Worm (Caenorhabditis elegans): ENCODE results near the gene K03A1.4.

The K03A1.4 gene

DNA sequence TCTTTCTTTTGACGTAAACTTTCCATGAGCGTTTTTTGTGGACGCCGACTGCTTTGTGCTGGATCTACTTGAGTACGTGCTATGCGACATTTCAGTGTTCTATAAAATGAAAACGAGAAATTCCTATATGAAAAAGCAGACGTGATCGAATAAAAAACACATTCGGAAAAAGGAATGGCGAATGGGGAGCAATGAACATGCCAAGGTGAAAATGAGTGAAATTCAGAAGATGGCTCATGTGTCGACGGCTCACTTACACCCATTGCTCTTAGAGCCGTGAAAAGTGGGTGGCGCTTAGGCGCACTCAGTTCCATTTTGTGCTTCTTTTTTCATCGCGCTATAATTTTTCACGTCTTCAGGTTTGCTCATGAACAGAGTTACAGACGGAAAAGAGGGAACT is at the start of gene K03A1.4:
TSS of gene K03A1.4 (minus strand) at position 101 of the 400 bp plus-strand sequence.
- TF ChIP-seq unc-62 (GFP tag; optimal IDR thresholded peaks at IDR 0.05) = no peak

DNA sequence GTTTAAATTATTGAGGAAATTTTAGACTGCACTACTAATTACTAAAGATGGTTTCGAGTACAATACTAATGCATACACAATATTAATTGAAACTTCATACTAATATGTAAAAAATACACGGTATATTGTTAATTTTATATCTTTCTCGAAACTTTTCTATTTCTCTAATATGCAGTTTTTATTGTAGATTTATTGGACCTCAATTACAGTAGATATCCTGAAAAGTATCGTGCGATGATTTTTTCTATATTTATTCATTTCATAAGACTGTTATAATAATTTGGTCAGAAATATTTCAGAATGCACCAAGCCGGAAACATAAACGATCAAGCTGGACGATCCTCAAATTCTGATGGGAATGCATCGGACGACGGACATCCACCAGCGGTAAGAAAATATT is 45.2 kb upstream of the K03A1.4 start, which contains the start of gene C07D8.5:
TSS of gene C07D8.5 (plus strand) at position 301 of the 400 bp plus-strand sequence.
- no peak for TF ChIP-seq unc-62 (GFP tag; optimal IDR thresholded peaks at IDR 0.05)

DNA sequence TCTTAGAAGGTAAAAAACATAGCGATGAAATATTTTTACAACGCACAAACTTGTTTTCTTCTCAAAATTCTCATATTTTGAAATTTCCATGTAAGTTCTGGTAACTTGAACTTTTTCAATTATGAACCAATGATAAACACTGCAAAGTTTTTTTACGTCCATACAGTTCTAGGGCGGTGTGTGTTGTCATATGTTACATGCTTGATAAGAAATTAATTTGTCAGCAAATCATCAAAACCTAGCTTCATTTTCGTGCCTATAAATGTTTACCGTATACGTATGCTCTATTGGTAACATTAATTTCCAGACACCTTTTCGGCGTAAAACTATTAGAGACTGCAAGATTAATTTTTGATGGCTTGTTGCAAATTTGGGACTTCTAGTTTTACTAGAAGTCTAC is 44.7 kb upstream of the K03A1.4 start:
- TF ChIP-seq unc-62 (GFP tag; optimal IDR thresholded peaks at IDR 0.05) = no peak

DNA sequence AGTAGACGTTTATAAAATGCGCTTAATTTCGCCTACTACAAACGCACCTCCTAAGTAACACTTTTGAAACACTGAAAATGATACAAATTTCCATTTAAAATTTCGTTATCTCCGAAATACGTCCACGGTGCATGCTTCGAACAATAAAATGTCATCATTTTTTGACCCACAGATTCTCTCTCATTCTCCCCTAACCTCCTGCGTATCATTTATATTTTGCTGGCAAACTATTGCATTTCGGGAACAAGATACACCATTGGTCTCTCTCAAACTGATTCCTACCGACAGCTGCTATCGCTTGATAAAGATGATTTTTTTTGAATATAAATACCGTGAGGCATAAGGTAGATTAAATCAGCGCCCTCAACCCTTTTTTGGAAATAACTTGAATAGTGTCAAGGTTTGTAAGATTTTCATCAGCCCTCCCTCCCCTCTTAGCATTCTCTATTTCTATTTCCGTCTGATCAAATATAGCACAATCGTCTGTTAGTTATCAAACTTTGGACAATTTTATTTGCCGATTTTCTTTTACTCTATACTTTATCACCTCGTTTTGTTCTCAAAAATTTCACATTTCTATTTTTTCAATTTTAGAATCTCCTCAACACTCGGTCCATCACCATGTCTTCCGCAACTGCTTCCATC is 42.5 kb upstream of the K03A1.4 start, which contains the start of gene C07D8.6:
TSS of gene C07D8.6 (plus strand) at position 595 of the 645 bp plus-strand sequence.
- TF ChIP-seq unc-62 (GFP tag; optimal IDR thresholded peaks at IDR 0.05) = no peak

DNA sequence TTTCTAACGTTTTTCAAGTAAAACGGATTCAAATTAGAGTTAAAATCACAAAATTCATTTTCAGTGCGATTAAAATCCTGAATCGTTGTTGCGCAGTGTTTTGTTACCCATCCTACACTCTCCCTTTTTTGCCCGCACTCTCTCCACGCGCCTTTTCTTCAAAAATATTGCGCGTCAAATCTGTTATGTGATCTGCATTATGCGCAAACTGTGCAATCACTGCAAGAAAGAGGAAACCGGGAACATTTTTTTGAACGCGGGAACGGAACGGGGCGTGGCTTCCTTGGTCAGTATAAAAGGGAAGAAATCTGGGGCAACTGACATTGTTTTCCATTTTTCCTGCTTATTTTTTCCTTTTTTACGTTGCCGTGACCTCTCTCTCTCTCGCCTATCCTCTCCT is 41.8 kb upstream of the K03A1.4 start:
- no peak for TF ChIP-seq unc-62 (GFP tag; optimal IDR thresholded peaks at IDR 0.05)

DNA sequence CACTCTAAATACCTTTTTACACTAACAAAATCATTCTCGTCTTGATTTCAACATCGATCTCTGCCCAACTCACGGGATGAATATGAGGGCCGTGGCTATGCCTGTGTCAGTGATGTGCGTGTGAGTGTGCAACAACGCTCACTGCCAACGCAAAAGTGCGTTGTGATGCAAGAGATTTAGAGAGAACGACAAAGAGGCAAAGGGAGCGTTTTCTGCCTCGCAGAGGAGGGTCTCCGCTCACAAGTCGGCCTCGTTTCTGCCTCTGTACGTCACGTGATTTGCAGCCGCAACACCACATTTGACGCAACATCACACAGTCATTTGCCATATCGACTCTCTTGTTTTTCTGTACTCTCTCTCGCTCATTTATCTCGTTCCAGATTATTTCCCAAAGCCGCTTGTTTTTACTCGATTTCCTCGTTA is 35.8 kb upstream of the K03A1.4 start, which contains the start of gene epg-7:
TSS of gene epg-7 (plus strand) at position 413 of the 423 bp plus-strand sequence.
- TF ChIP-seq unc-62 (GFP tag; optimal IDR thresholded peaks at IDR 0.05) = no peak

DNA sequence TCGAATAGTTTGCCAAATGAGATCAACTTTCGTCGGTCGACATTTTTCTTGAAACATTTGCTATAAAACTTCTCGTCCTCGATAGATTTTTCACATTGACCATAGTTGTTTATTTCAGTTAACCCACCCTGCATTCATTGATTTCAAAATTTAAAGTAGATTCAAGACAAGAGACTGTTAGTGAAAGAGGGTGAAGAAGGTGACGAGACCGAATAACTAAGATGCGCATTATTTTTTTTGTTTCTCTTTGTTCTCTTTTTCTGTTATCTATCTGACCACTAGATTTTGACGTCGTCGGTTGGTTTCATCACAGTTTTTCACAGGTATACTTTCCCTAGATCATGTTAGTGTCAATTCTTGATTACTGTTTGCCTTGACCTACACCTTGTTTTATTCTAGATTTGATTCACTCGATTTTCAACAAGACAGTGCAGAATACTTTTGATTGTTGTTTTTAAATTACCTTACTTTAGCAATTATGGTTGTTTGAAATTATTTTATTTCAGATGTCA is 32.2 kb upstream of the K03A1.4 start, which contains the start of gene ttr-30:
TSS of gene ttr-30 (plus strand) at position 265 of the 512 bp plus-strand sequence.
- TF ChIP-seq unc-62 (GFP tag; optimal IDR thresholded peaks at IDR 0.05) = no peak

DNA sequence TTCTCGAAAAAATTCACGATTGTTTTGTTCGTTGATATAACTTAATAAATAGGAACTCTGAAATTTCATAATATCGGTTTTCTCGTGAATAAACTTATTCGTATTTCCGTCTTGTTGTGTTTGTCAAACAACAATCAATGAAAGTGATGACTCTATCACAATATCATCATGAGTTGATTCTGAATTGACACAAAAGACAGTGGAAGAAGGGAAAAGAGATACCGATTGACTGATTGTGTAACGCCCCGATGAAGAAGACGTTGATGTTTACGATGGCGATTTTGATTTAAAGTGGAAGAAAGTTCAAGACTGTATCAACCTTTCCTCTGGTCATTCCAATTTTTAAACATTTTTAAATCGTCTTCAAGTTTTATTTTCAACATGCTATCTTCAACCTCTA is 31.0 kb upstream of the K03A1.4 start, which contains the start of gene ttr-59:
TSS of gene ttr-59 (plus strand) at position 218 of the 400 bp plus-strand sequence.
- no peak for TF ChIP-seq unc-62 (GFP tag; optimal IDR thresholded peaks at IDR 0.05)

DNA sequence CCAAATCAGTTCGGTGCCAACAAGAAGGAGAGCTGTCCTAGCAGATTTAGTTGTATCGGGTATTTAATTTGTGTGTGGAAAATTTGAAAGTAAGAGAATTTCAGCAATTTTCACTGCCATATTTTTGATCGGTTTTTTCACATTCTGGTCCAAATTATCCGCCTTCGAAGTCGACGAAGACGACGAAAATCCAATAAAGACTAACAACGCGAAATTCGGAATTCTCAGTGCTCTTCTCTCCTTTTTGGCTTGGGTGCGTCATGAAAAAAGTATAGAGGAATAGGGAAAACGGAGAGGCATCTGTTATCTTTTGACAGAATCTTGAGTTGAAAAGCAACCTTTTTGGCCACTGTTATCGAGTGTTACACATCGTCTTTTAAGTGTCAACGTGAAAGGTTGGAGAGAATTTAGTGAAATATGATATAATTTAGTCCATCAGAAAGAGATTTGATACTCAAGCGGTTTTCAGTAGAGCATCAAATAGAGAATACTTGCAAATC is 29.6 kb upstream of the K03A1.4 start:
- TF ChIP-seq unc-62 (GFP tag; optimal IDR thresholded peaks at IDR 0.05) = no peak

DNA sequence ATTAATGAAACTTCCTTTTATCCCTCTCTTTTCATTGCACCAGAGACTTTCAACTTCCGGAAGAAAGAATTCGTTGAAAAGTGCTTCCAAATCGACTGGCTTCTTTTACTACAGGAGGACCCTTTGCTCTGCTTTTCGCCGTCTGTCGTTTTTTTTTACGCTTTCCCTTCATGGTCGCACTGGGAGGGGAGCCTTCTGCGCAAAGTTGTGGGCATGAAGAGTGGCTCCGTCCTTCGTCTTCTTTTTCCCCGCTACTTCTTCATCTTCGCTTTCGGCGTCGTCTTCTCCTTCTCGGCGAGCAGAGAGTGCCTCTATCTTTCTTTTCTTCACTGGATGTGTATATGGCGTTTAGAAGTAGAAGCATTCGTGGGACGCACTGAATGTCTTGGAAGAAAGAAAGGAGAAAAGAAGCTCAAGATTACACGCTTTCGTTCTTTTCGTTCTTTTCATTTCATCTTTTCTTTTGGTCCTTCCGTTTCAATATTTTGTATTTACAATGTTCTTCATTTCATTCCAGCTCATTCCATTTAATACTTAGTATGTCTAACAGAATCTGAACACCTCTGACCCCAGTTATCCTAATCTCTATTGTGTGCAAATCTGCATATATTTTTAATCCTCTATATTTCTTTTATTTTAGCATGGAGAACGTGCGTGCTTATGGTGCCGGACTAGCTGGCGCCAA is 28.6 kb upstream of the K03A1.4 start, which contains the start of gene sng-1:
TSS of gene sng-1 (plus strand) at position 635 of the 685 bp plus-strand sequence.
- TF ChIP-seq unc-62 (GFP tag; optimal IDR thresholded peaks at IDR 0.05) = no peak

DNA sequence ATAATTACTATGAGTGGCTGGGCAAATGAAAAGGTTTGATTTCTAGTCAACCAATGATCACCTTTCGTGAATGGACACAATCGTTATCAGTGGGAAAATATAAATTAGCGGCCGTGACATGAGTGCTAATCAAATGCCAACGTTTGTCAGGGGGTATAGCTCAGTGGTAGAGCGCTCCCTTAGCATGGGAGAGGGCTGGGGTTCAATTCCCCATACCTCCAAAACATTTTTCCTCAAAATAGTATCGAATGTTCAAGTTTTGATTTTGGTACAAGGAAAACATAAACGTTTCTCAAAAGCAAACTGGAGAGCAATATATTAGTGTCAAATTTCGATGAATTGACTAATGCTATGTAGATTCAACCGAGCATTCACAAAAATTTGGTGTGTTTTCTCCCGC is 25.1 kb upstream of the K03A1.4 start:
- TF ChIP-seq unc-62 (GFP tag; optimal IDR thresholded peaks at IDR 0.05) = no peak

DNA sequence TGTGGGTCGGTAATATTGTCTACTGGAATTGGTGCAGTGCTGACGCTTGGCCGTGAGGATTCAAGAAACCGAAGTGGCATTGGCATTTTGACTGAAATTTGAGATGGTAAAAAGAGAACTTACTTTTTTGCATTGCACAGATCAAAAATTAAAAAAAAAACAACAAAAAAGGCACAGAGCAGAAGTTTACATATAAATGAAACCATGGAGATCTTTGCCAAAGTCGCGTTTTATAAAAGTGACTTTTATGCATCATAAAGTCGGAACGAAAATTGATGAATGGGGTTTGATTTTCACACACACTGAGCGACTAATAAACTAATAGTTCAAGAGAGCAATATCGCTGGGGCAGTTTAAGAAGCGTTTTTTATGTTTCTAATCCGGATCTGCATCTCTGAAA is 23.8 kb upstream of the K03A1.4 start, which contains the start of gene T08A9.13:
TSS of gene T08A9.13 (minus strand) at position 101 of the 400 bp plus-strand sequence.
- no peak for TF ChIP-seq unc-62 (GFP tag; optimal IDR thresholded peaks at IDR 0.05)

DNA sequence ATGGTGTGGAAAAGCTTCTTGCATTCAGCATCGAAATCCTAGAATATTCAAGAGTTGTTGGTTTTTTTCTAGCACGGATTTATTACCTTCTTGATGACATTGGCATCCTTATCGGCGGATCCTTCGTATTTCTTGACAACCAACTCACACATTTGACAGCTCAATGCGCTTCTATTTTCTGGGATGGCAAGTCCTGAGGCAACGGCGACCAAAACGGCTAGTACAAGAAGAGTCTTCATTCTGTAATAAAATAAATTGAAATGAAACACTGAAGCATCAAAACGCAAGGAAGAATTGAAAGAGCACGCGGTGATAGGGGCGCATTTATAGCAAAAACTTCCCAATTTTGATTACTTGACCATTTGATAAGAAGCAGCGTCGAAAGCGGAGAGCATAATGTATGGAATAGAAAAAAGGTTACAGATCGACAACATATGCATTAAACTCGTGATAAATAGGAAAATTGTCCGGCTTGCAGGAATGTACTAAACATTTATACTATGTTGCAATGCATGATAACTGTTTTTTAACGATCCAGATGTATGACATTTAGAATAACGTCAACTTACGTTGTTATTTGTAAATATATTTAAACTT is 21.7 kb upstream of the K03A1.4 start, which contains the start of gene spp-5:
TSS of gene spp-5 (minus strand) at position 240 of the 597 bp plus-strand sequence.
- no peak for TF ChIP-seq unc-62 (GFP tag; optimal IDR thresholded peaks at IDR 0.05)

DNA sequence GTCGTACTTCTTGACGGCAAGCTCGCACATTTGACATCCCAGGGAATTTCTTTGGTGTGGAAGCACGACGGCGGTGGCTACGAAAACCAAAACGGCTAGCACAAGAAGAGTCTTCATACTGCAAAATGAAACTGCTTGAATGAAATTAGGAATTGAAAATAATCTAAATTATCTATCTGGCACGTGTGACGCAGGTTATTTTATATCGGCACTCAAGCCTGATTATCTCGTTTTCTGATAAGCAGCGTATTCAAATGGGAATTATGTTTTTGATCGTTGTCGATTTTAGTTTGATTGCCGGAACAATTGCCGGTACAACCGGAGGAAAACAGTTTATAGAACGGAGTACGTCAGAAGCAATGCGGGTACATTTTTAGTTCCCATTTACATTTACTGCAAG is 20.1 kb upstream of the K03A1.4 start, which contains the start of gene spp-4:
TSS of gene spp-4 (minus strand) at position 118 of the 400 bp plus-strand sequence.
- no peak for TF ChIP-seq unc-62 (GFP tag; optimal IDR thresholded peaks at IDR 0.05)
